Fruit fly (Drosophila melanogaster): ENCODE measurements around the gene AP-1-2beta.

AP-1-2beta gene

dm6 chrX:19769821-19770519, 39.2 kb downstream of the AP-1-2beta start:
- TF ChIP-seq EcR (GFP tag; optimal IDR thresholded peaks at IDR 0.05) (no peak), pan (optimal IDR thresholded peaks at IDR 0.05) (no peak), CG8478 (optimal IDR thresholded peaks at IDR 0.05) (no peak), Dll (optimal IDR thresholded peaks at IDR 0.05) (no peak), psq (optimal IDR thresholded peaks at IDR 0.05) (no peak), usp (GFP tag; optimal IDR thresholded peaks at IDR 0.05) (no peak)

DNA sequence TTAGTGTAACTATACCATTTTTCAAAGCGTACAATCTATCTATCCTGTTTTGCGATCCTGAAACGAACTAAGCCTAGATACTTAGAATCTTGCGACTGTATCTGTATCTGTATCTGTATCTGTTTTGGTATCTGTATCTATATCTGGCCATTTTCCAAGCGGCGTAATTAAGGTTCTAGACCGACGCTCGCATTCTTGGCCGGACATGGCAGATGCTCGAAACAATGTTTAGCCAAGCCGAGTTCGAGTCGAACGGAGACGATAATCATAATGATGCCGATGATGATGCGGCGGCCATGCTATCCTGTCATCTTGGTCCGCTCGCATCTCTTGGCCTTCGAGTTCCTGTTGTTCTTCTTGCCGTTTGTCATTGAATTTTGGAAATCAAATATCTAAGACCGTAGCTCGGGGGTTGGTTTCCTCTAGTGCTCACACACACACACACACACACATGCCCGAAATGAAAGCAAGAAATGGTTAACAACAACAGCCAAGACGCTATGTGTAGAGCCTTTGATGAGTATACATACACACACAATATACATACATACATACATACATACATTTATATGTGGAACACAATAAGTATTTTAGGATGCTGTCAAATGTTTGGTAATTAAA, 41.3 kb downstream of the AP-1-2beta start:
- TF ChIP-seq pan (optimal IDR thresholded peaks at IDR 0.05), result no peak
- TF ChIP-seq Dll (optimal IDR thresholded peaks at IDR 0.05), result no peak
- TF ChIP-seq psq (optimal IDR thresholded peaks at IDR 0.05), result no peak
- no peak for TF ChIP-seq usp (GFP tag; optimal IDR thresholded peaks at IDR 0.05)
- no peak for TF ChIP-seq CG8478 (optimal IDR thresholded peaks at IDR 0.05)
- TF ChIP-seq EcR (GFP tag; optimal IDR thresholded peaks at IDR 0.05), result no peak

DNA sequence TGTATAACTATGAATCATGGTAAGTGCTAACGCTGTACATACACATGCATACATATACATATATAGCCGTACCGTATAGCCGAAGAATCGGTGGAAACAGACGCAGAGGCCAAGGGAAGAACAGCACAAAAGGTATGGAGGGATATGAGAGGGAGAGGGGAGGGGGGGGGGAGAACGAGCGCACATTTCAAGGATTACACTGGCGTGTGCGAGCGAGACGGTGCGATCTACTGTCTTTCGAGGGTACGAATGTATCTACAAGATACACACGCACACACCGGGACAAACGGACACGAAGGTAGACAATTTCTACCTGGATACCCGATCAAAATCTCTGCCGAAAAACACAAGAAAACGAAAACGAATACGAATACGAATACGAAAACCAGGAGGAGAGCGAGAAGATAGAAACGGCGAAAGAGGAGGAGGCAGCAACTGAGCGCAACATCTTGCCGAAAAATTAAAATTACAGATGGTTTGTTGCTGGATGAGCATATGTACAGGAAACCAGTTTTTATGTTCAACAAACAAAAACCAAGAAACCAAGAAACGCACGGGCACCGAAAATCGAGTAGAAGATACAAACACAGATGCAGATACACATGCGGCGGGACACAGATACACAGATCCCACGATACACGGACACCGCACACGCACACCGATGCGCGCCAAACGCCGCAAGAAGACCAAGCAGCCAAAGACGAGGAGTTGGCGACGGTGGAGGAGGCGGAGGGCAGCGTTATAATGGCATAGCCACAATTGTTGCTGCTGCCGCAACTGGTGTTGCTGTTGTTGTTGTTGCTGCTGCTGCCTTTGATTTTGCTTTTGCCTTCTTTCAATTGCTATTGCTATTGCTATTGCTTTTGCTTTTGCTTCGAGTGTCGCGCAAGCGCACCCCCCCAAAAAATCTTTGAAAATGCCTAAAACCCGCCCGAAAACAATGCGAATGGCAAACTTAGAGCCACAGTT, 43.2 kb downstream of the AP-1-2beta start:
- TF ChIP-seq EcR (GFP tag; optimal IDR thresholded peaks at IDR 0.05) (no peak), pan (optimal IDR thresholded peaks at IDR 0.05) (no peak), CG8478 (optimal IDR thresholded peaks at IDR 0.05) (no peak), psq (optimal IDR thresholded peaks at IDR 0.05) (no peak), Dll (optimal IDR thresholded peaks at IDR 0.05) (no peak), usp (GFP tag; optimal IDR thresholded peaks at IDR 0.05) (no peak)

dm6 chrX:19775055-19775645, 44.3 kb downstream of the AP-1-2beta start:
- TF ChIP-seq CG8478 (optimal IDR thresholded peaks at IDR 0.05), result no peak
- TF ChIP-seq pan (optimal IDR thresholded peaks at IDR 0.05), result no peak
- no peak for TF ChIP-seq EcR (GFP tag; optimal IDR thresholded peaks at IDR 0.05)
- TF ChIP-seq psq (optimal IDR thresholded peaks at IDR 0.05), result no peak
- no peak for TF ChIP-seq Dll (optimal IDR thresholded peaks at IDR 0.05)
- TF ChIP-seq usp (GFP tag; optimal IDR thresholded peaks at IDR 0.05), result no peak

dm6 chrX:19781861-19782260, 51.1 kb downstream of the AP-1-2beta start:
- TF ChIP-seq Dll (optimal IDR thresholded peaks at IDR 0.05) (no peak), EcR (GFP tag; optimal IDR thresholded peaks at IDR 0.05) (no peak), psq (optimal IDR thresholded peaks at IDR 0.05) (no peak), usp (GFP tag; optimal IDR thresholded peaks at IDR 0.05) (no peak), pan (optimal IDR thresholded peaks at IDR 0.05) (no peak), CG8478 (optimal IDR thresholded peaks at IDR 0.05) (no peak)

DNA sequence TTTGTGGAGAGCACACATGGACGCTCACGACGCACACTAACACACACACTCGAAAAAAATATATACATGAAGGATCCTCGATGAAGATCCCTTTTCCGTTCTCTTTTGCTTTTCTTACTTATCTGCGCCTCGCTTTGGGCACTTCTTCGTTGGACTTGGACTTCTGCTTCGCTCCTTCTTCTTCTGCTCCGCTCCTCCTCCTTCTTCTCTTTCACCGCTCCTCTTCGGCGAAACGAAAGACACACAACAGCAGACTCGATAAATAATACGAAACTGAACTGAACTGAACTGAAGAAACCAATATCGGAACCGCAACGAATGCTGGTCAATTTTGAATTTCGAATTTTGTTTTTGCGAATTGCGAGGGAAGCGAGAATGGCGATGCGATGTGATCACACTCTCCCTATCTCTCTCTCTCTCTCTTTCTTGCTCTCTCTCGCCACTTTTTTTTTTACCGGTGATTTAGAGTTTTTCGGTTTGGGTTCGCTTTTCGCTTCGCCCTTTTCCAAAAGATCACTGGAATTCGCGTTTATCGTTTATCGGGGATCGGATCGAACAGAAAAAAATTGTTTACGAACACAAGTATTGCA, 52.0 kb downstream of the AP-1-2beta start:
- no peak for TF ChIP-seq usp (GFP tag; optimal IDR thresholded peaks at IDR 0.05)
- TF ChIP-seq Dll (optimal IDR thresholded peaks at IDR 0.05), result no peak
- TF ChIP-seq EcR (GFP tag; optimal IDR thresholded peaks at IDR 0.05), result no peak
- TF ChIP-seq pan (optimal IDR thresholded peaks at IDR 0.05), result no peak
- no peak for TF ChIP-seq CG8478 (optimal IDR thresholded peaks at IDR 0.05)
- TF ChIP-seq psq (optimal IDR thresholded peaks at IDR 0.05), result no peak

- TF ChIP-seq psq (optimal IDR thresholded peaks at IDR 0.05) (no peak), usp (GFP tag; optimal IDR thresholded peaks at IDR 0.05) (no peak), pan (optimal IDR thresholded peaks at IDR 0.05) (no peak), EcR (GFP tag; optimal IDR thresholded peaks at IDR 0.05) (no peak), CG8478 (optimal IDR thresholded peaks at IDR 0.05) (no peak)
Observed at dm6 chrX:19783457-19783856, 52.7 kb downstream of the AP-1-2beta start, which contains the start of gene zld. TSS of gene zld (minus strand) at chrX:19783548.

All from whole organism.